Worm (Caenorhabditis elegans) whole organism, L4/young adult: ENCODE data around the gene F02E11.2.

ENCODE experiments used
- W03F9.2 ChIP-seq: fragments of 150-350 bp; optimal IDR thresholded peaks from 2 replicates; lab custom pipeline; 2014; ENCODE audit warnings: missing biosample characterization, missing genetic modification characterization
- dao-5 ChIP-seq: sonication (generic microtip); optimal IDR thresholded peaks from 2 replicates; lab custom pipeline; 2016; ENCODE audit warnings: missing genotype, missing genetic modification characterization, moderate library complexity, missing compliant biosample characterization
- him-1 ChIP-seq: sonication (generic microtip); optimal IDR thresholded peaks from 2 replicates; lab custom pipeline; 2016; ENCODE audit warnings: missing genotype, missing genetic modification reagents, missing genetic modification characterization, missing compliant biosample characterization

- TF ChIP-seq dao-5 (no peak), him-1 (no peak), W03F9.2 (tag; lab: Kevin White, UChicago) (no peak)
These were observed 36.8 kb upstream of the F02E11.2 start, which contains the start of gene ZC239.17 for ce11 chrII:3225780-3226179.
